Worm (Caenorhabditis elegans) whole organism, L1 larva: ENCODE data around the gene F12F6.7.

Experiments
- C04F5.9 ChIP-seq: sonication (generic microtip); optimal IDR thresholded peaks from 2 replicates; lab custom pipeline; 2016; ENCODE audit warnings: missing genetic modification characterization, missing compliant biosample characterization
- C16A3.4 ChIP-seq: fragments of 150-350 bp; optimal IDR thresholded peaks from 2 replicates; lab custom pipeline; 2014; ENCODE audit warnings: missing biosample characterization, missing genetic modification characterization
- C34B4.2 ChIP-seq: sonication (generic microtip); optimal IDR thresholded peaks from 2 replicates; lab custom pipeline; 2017; ENCODE audit warnings: mild to moderate bottlenecking, missing genetic modification characterization, missing compliant biosample characterization
- F16B12.6 ChIP-seq: fragments of 150-350 bp; optimal IDR thresholded peaks from 2 replicates; lab custom pipeline; 2014; ENCODE audit warnings: missing biosample characterization, missing genetic modification characterization
- blmp-1 ChIP-seq: fragments of 150-350 bp; optimal IDR thresholded peaks from 2 replicates; lab custom pipeline; 2014; ENCODE audit warnings: missing biosample characterization, missing genetic modification characterization
- ceh-82 ChIP-seq, 3 experiments: fragments of 150-350 bp in 1 of 3; sonication (generic microtip) in 2 of 3; optimal IDR thresholded peaks; 2 replicates each; lab custom pipeline; 2014 to 2017; ENCODE audit warnings: missing biosample characterization in 3 of 3, missing genetic modification characterization in 3 of 3
- ces-1 ChIP-seq: fragments of 150-350 bp; optimal IDR thresholded peaks from 2 replicates; lab custom pipeline; 2014; ENCODE audit warnings: missing biosample characterization, missing genetic modification reagents, missing genetic modification characterization
- dpl-1 ChIP-seq, 3 experiments: fragments of 150-350 bp in 2 of 3; sonication (generic microtip) in 1 of 3; optimal IDR thresholded peaks; 2 replicates each; lab custom pipeline; 2014 to 2017; ENCODE audit warnings: missing biosample characterization in 3 of 3, missing genetic modification characterization in 3 of 3, missing genetic modification reagents in 3 of 3
- dsc-1 ChIP-seq: sonication (generic microtip); optimal IDR thresholded peaks from 2 replicates; lab custom pipeline; 2016; ENCODE audit warnings: mild to moderate bottlenecking, missing genetic modification characterization, missing compliant biosample characterization
- efl-1 ChIP-seq, 4 experiments: fragments of 150-350 bp; optimal IDR thresholded peaks in 3 of 4; peaks in 1 of 4; 1 replicate in 1 of 4; 2 replicates in 3 of 4; lab custom pipeline; 2014; ENCODE audit warnings: missing biosample characterization in 2 of 4, missing genetic modification characterization in 2 of 4, missing genetic modification reagents in 2 of 4
- efl-3 ChIP-seq: fragments of 200-800 bp; sonication (Bioruptor generic); optimal IDR thresholded peaks from 2 replicates; lab custom pipeline; 2018; ENCODE audit warnings: mild to moderate bottlenecking, missing genetic modification characterization, missing compliant biosample characterization
- fkh-8 ChIP-seq: sonication (generic microtip); optimal IDR thresholded peaks from 2 replicates; lab custom pipeline; 2016; ENCODE audit warnings: mild to moderate bottlenecking, missing genetic modification characterization, missing compliant biosample characterization
- grh-1 ChIP-seq: fragments of 200-800 bp; sonication (Bioruptor generic); IDR thresholded peaks from 2 replicates; pipeline ENCODE4 v1.3.6; 2022; ENCODE audit warnings: missing genetic modification reagents, missing genetic modification characterization, missing compliant biosample characterization
- hlh-17 ChIP-seq: fragments of 200-800 bp; sonication (Bioruptor generic); optimal IDR thresholded peaks from 2 replicates; lab custom pipeline; 2018; ENCODE audit warnings: missing genetic modification characterization, mild to moderate bottlenecking, missing compliant biosample characterization, moderate library complexity, borderline replicate concordance
- irx-1 ChIP-seq: sonication (generic microtip); optimal IDR thresholded peaks from 2 replicates; lab custom pipeline; 2016; ENCODE audit warnings: missing genetic modification characterization, missing compliant biosample characterization
- isw-1 ChIP-seq: fragments of 200-800 bp; sonication (Bioruptor generic); IDR thresholded peaks from 2 replicates; pipeline ENCODE4 v1.3.6; 2022; ENCODE audit warnings: missing genetic modification characterization, missing compliant biosample characterization
- jun-1 ChIP-seq: fragments of 150-350 bp; optimal IDR thresholded peaks from 2 replicates; lab custom pipeline; 2014; ENCODE audit warnings: missing biosample characterization, missing genetic modification reagents, missing genetic modification characterization
- lin-13 ChIP-seq: fragments of 150-350 bp; optimal IDR thresholded peaks from 2 replicates; lab custom pipeline; 2014; ENCODE audit warnings: missing biosample characterization, missing genetic modification reagents, missing genetic modification characterization
- lin-15B ChIP-seq: fragments of 150-350 bp; sonication (generic microtip); optimal IDR thresholded peaks from 3 replicates; lab custom pipeline; 2014; ENCODE audit warnings: missing biosample characterization, missing genetic modification characterization
- lin-35 ChIP-seq, 2 experiments: fragments of 150-350 bp; optimal IDR thresholded peaks; 2 replicates each; lab custom pipeline; 2014; ENCODE audit warnings: missing biosample characterization in 2 of 2, missing genetic modification characterization in 2 of 2, missing genetic modification reagents in 2 of 2
- lin-39 ChIP-seq: fragments of 150-350 bp; optimal IDR thresholded peaks from 2 replicates; lab custom pipeline; 2014; ENCODE audit warnings: missing biosample characterization, missing genetic modification reagents, missing genetic modification characterization
- lsy-2 ChIP-seq, 2 experiments: fragments of 150-350 bp; optimal IDR thresholded peaks; 2 replicates each; lab custom pipeline; 2014; ENCODE audit warnings: missing biosample characterization in 2 of 2, missing genetic modification characterization in 2 of 2
- mef-2 ChIP-seq: fragments of 150-350 bp; optimal IDR thresholded peaks from 2 replicates; lab custom pipeline; 2014; ENCODE audit warnings: missing biosample characterization, missing genetic modification characterization
- mep-1 ChIP-seq: fragments of 150-350 bp; optimal IDR thresholded peaks from 2 replicates; lab custom pipeline; 2014; ENCODE audit warnings: missing biosample characterization, missing genetic modification characterization
- nhr-19 ChIP-seq: fragments of 200-800 bp; sonication (Bioruptor generic); conservative IDR thresholded peaks from 2 replicates; pipeline ENCODE4 v1.3.6; 2022; ENCODE audit warnings: missing genetic modification characterization, missing compliant biosample characterization
- nhr-20 ChIP-seq: sonication (generic microtip); optimal IDR thresholded peaks from 2 replicates; lab custom pipeline; 2016; ENCODE audit warnings: mild to moderate bottlenecking, missing genetic modification characterization, missing compliant biosample characterization
- nhr-47 ChIP-seq: sonication (generic microtip); optimal IDR thresholded peaks from 2 replicates; lab custom pipeline; 2016; ENCODE audit warnings: mild to moderate bottlenecking, missing genetic modification characterization, moderate library complexity, missing compliant biosample characterization
- nhr-71 ChIP-seq: sonication (generic microtip); optimal IDR thresholded peaks from 2 replicates; lab custom pipeline; 2016; ENCODE audit warnings: mild to moderate bottlenecking, missing genetic modification characterization, moderate library complexity, missing compliant biosample characterization
- nhr-77 ChIP-seq: fragments of 150-350 bp; optimal IDR thresholded peaks from 2 replicates; lab custom pipeline; 2014; ENCODE audit warnings: missing biosample characterization, missing genetic modification characterization
- nhr-85 ChIP-seq: sonication (generic microtip); peaks from one replicate; lab custom pipeline; 2016; ENCODE audit warnings: missing genetic modification characterization, inconsistent platforms, missing compliant biosample characterization
- nhr-90 ChIP-seq: sonication (generic microtip); optimal IDR thresholded peaks from 2 replicates; lab custom pipeline; 2016; ENCODE audit warnings: mild to moderate bottlenecking, missing genetic modification characterization, missing compliant biosample characterization; ENCODE audit not compliant: poor library complexity
- pag-3 ChIP-seq: sonication (generic microtip); optimal IDR thresholded peaks from 2 replicates; lab custom pipeline; 2017; ENCODE audit warnings: missing genetic modification characterization, mild to moderate bottlenecking, missing compliant biosample characterization, antibody characterized with exemption, borderline replicate concordance; ENCODE audit not compliant: insufficient read depth
- rnt-1 ChIP-seq: sonication (generic microtip); optimal IDR thresholded peaks from 2 replicates; lab custom pipeline; 2016; ENCODE audit warnings: mild to moderate bottlenecking, missing genetic modification characterization, moderate library complexity, missing compliant biosample characterization
- skn-1 ChIP-seq: fragments of 150-350 bp; optimal IDR thresholded peaks from 2 replicates; lab custom pipeline; 2014; ENCODE audit warnings: missing biosample characterization, missing genetic modification characterization
- snu-23 ChIP-seq: sonication (generic microtip); optimal IDR thresholded peaks from 2 replicates; lab custom pipeline; 2016; ENCODE audit warnings: missing genetic modification characterization, missing compliant biosample characterization
- sptf-1 ChIP-seq: fragments of 150-350 bp; optimal IDR thresholded peaks from 2 replicates; lab custom pipeline; 2014; ENCODE audit warnings: missing biosample characterization, missing genetic modification characterization
- swsn-7 ChIP-seq: sonication (generic microtip); optimal IDR thresholded peaks from 2 replicates; lab custom pipeline; 2016; ENCODE audit warnings: missing genetic modification characterization, missing compliant biosample characterization
- tbx-2 ChIP-seq: sonication (generic microtip); optimal IDR thresholded peaks from 2 replicates; lab custom pipeline; 2016; ENCODE audit warnings: missing genetic modification characterization, missing compliant biosample characterization
- tlp-1 ChIP-seq: fragments of 150-350 bp; optimal IDR thresholded peaks from 2 replicates; lab custom pipeline; 2014; ENCODE audit warnings: missing biosample characterization, missing genetic modification characterization
- unc-130 ChIP-seq: fragments of 150-350 bp; optimal IDR thresholded peaks from 2 replicates; lab custom pipeline; 2017; ENCODE audit warnings: missing biosample characterization, missing genetic modification characterization, inconsistent platforms
- unc-86 ChIP-seq: sonication (generic microtip); optimal IDR thresholded peaks from 2 replicates; lab custom pipeline; 2016; ENCODE audit warnings: missing genetic modification characterization, missing compliant biosample characterization
- vab-15 ChIP-seq: sonication (generic microtip); optimal IDR thresholded peaks from 2 replicates; lab custom pipeline; 2017; ENCODE audit warnings: missing genotype, mild to moderate bottlenecking, missing genetic modification characterization, missing compliant biosample characterization
- xbp-1 ChIP-seq: sonication (generic microtip); optimal IDR thresholded peaks from 2 replicates; lab custom pipeline; 2016; ENCODE audit warnings: missing genetic modification characterization, missing compliant biosample characterization
- zip-4 ChIP-seq: fragments of 200-800 bp; sonication (Bioruptor generic); optimal IDR thresholded peaks from 2 replicates; lab custom pipeline; 2018; ENCODE audit warnings: mild to moderate bottlenecking, missing genetic modification characterization, moderate library complexity, missing compliant biosample characterization
- ztf-4 ChIP-seq: fragments of 150-350 bp; optimal IDR thresholded peaks from 2 replicates; lab custom pipeline; 2014; ENCODE audit warnings: missing biosample characterization, missing genetic modification characterization

The F12F6.7 gene

ce11 chrIV:11520960-11521359 lies 40.7 kb downstream of the F12F6.7 start, which contains the start of the genes M04B2.4 and gfl-1:
Gene M04B2.4 (minus strand): TSS chrIV:11521031.
Gene gfl-1 (plus strand): TSS chrIV:11521290.
- TF ChIP-seq pag-3 (tag; lab: Kevin White, UChicago) (no peak), swsn-7 (tag; lab: Kevin White, UChicago) (peak; percentile 52), ces-1 (GFP tag; lab: Kevin White, UChicago) (no peak), jun-1 (tag; lab: Kevin White, UChicago) (no peak), irx-1 (tag; lab: Kevin White, UChicago) (peak; percentile 35), lin-13 (GFP tag; lab: Kevin White, UChicago) (peak; percentile 13), nhr-19 (peak; percentile 43), mef-2 (tag; lab: Kevin White, UChicago) (no peak), tbx-2 (tag; lab: Kevin White, UChicago) (peak; percentile 40), lin-39 (tag; lab: Kevin White, UChicago) (peak; percentile 11), nhr-20 (peak; percentile 32), zip-4 (no peak), hlh-17 (no peak), lin-15B (tag; lab: Kevin White, UChicago) (peak; percentile 26), rnt-1 (tag; lab: Kevin White, UChicago) (no peak), F16B12.6 (no peak), blmp-1 (peak; percentile 49), lsy-2 (tag; optimal IDR thresholded peaks at IDR 0.05; lab: Kevin White, UChicago) (peak; percentile 54 to 74), isw-1 (GFP tag; lab: Robert Waterston, UW) (peak; percentile 6; the same call in 1 of the 2 replicates), xbp-1 (tag; lab: Kevin White, UChicago) (peak; percentile 53), skn-1 (tag; lab: Kevin White, UChicago) (peak; percentile 51), nhr-85 (tag; lab: Kevin White, UChicago) (peak; percentile 37), nhr-47 (peak; percentile 51), lin-35 (GFP tag; optimal IDR thresholded peaks at IDR 0.05; lab: Kevin White, UChicago) (peak; percentile 66 to 80), unc-130 (tag; lab: Kevin White, UChicago) (no peak), dpl-1 (GFP tag; optimal IDR thresholded peaks at IDR 0.05; lab: Kevin White, UChicago) (peak; percentile 62 to 73 (median 72)), nhr-77 (tag; lab: Kevin White, UChicago) (peak; percentile 7), tlp-1 (no peak), snu-23 (GFP tag; lab: Kevin White, UChicago) (peak; percentile 59), unc-86 (tag; lab: Kevin White, UChicago) (peak; percentile 4), C16A3.4 (tag; lab: Kevin White, UChicago) (peak; percentile 64), grh-1 (GFP tag; lab: Robert Waterston, UW) (no peak), mep-1 (tag; lab: Kevin White, UChicago) (peak; percentile 85), C34B4.2 (tag; lab: Kevin White, UChicago) (no peak), dsc-1 (peak; percentile 50), ztf-4 (tag; lab: Kevin White, UChicago) (no peak), efl-3 (GFP tag; lab: Kevin White, UChicago) (no peak), nhr-71 (tag; lab: Kevin White, UChicago) (peak; percentile 59), nhr-90 (tag; lab: Kevin White, UChicago) (peak; percentile 13), ceh-82 (tag; optimal IDR thresholded peaks at IDR 0.05; lab: Kevin White, UChicago) (peak in 2 of 3 experiments; percentile 34 to 55), C04F5.9 (tag; lab: Kevin White, UChicago) (no peak), efl-1 (optimal IDR thresholded peaks at IDR 0.05; lab: Kevin White, UChicago) (peak; percentile 34 to 67), efl-1 (GFP tag; optimal IDR thresholded peaks at IDR 0.05 in 1 of 2; lab: Kevin White, UChicago) (peak; percentile 76 to 96)

- TF ChIP-seq xbp-1 (tag; lab: Kevin White, UChicago) (no peak), jun-1 (tag; lab: Kevin White, UChicago) (no peak), ces-1 (GFP tag; lab: Kevin White, UChicago) (no peak), sptf-1 (tag; lab: Kevin White, UChicago) (no peak), nhr-85 (tag; lab: Kevin White, UChicago) (no peak), hlh-17 (no peak), fkh-8 (no peak), unc-130 (tag; lab: Kevin White, UChicago) (no peak), vab-15 (tag; lab: Kevin White, UChicago) (no peak), C34B4.2 (tag; lab: Kevin White, UChicago) (no peak), C04F5.9 (tag; lab: Kevin White, UChicago) (no peak)
These were observed 51.0 kb downstream of the F12F6.7 start, which contains the start of gene M04B2.6 for ce11 chrIV:11510664-11511063. Gene M04B2.6 (minus strand): TSS chrIV:11510764.
